Worm (Caenorhabditis elegans): ENCODE data around the gene F17H10.2.

Gene F17H10.2

ce11 chrX:13113457-13113856, at the start of gene F17H10.2:
TSS of gene F17H10.2 (plus strand) at chrX:13113772.
- TF ChIP-seq vab-7 (GFP tag; IDR thresholded peaks at IDR 0.05) (no peak), R02D3.7 (tag; optimal IDR thresholded peaks at IDR 0.05) (no peak), tag-97 (GFP tag; IDR thresholded peaks at IDR 0.05) (no peak), F10B5.3 (tag; optimal IDR thresholded peaks at IDR 0.05) (no peak), F26F4.8 (GFP tag; conservative IDR thresholded peaks at IDR 0.05) (no peak), ceh-20 (GFP tag; IDR thresholded peaks at IDR 0.05) (no peak), nhr-76 (tag; optimal IDR thresholded peaks at IDR 0.05) (no peak), Y5F2A.4 (GFP tag; optimal IDR thresholded peaks at IDR 0.05) (no peak), lsy-2 (tag; optimal IDR thresholded peaks at IDR 0.05) (peak in 1 of 2 experiments; percentile 15), ZK546.5 (tag; optimal IDR thresholded peaks at IDR 0.05) (no peak), Y48G9A.11 (GFP tag; IDR thresholded peaks at IDR 0.05) (no peak), ztf-7 (tag; optimal IDR thresholded peaks at IDR 0.05) (no peak), dmd-6 (GFP tag; IDR thresholded peaks at IDR 0.05) (peak; percentile 36), mep-1 (tag; optimal IDR thresholded peaks at IDR 0.05) (peak; percentile 32), hlh-30 (tag; optimal IDR thresholded peaks at IDR 0.05; ENCODE audit: insufficient read depth) (peak; percentile 91), daf-8 (GFP tag; IDR thresholded peaks at IDR 0.05) (no peak), snpc-1.2 (GFP tag; IDR thresholded peaks at IDR 0.05) (no peak), lir-3 (tag; optimal IDR thresholded peaks at IDR 0.05) (no peak), aha-1 (tag) (peak; percentile 95), spr-1 (tag; optimal IDR thresholded peaks at IDR 0.05) (no peak), unc-62 (GFP tag; optimal IDR thresholded peaks at IDR 0.05 in 1 of 2) (peak in 1 of 2 experiments; percentile 87), unc-62 (tag; optimal IDR thresholded peaks at IDR 0.05) (no peak), ama-1 (optimal IDR thresholded peaks at IDR 0.05) (no peak), nhr-28 (tag; optimal IDR thresholded peaks at IDR 0.05) (peak; percentile 48), mdt-29 (GFP tag; IDR thresholded peaks at IDR 0.05) (no peak), lin-38 (GFP tag; IDR thresholded peaks at IDR 0.05) (no peak), zip-2 (tag; optimal IDR thresholded peaks at IDR 0.05) (no peak), arid-1 (GFP tag; conservative IDR thresholded peaks at IDR 0.05) (no peak), dve-1 (tag; optimal IDR thresholded peaks at IDR 0.05; ENCODE audit: insufficient read depth) (peak; percentile 24), ZK337.2 (GFP tag; IDR thresholded peaks at IDR 0.05) (no peak), hlh-11 (tag; optimal IDR thresholded peaks at IDR 0.05) (peak; percentile 30), ceh-62 (tag; optimal IDR thresholded peaks at IDR 0.05) (no peak), nhr-25 (tag; optimal IDR thresholded peaks at IDR 0.05; ENCODE audit: borderline replicate concordance, insufficient read depth) (peak; percentile 40), D1046.2 (GFP tag; IDR thresholded peaks at IDR 0.05) (no peak), F49E8.2 (tag; optimal IDR thresholded peaks at IDR 0.05; ENCODE audit: borderline replicate concordance) (no peak), mdl-1 (tag; optimal IDR thresholded peaks at IDR 0.05) (peak in 1 of 2 experiments; percentile 36), mxl-3 (GFP tag; optimal IDR thresholded peaks at IDR 0.05) (peak; percentile 78), dmd-9 (GFP tag; IDR thresholded peaks at IDR 0.05) (no peak), egl-27 (tag; optimal IDR thresholded peaks at IDR 0.05) (no peak), zip-11 (GFP tag; IDR thresholded peaks at IDR 0.05) (no peak), ctbp-1 (GFP tag; IDR thresholded peaks at IDR 0.05) (no peak), egl-43 (GFP tag; IDR thresholded peaks at IDR 0.05) (no peak), lin-15B (tag; optimal IDR thresholded peaks at IDR 0.05) (no peak)

ce11 chrX:13071120-13071519, 42.5 kb upstream of the F17H10.2 start, which contains the start of gene cpx-2:
TSS of gene cpx-2 (minus strand) at chrX:13071220.
- TF ChIP-seq lsy-2 (tag; optimal IDR thresholded peaks at IDR 0.05) (no peak), daf-16 (GFP tag; optimal IDR thresholded peaks at IDR 0.05) (no peak), daf-16 (tag; optimal IDR thresholded peaks at IDR 0.05) (no peak), unc-130 (GFP tag; optimal IDR thresholded peaks at IDR 0.05) (no peak), php-3 (GFP tag; IDR thresholded peaks at IDR 0.05) (no peak), egl-27 (tag; optimal IDR thresholded peaks at IDR 0.05) (no peak), snpc-1.2 (GFP tag; IDR thresholded peaks at IDR 0.05) (no peak), arid-1 (GFP tag; conservative IDR thresholded peaks at IDR 0.05) (no peak), zip-2 (tag; optimal IDR thresholded peaks at IDR 0.05) (no peak), madf-9 (GFP tag; conservative IDR thresholded peaks at IDR 0.05) (no peak), nhr-76 (tag; optimal IDR thresholded peaks at IDR 0.05) (no peak), duxl-1 (tag; optimal IDR thresholded peaks at IDR 0.05; ENCODE audit: poor library complexity) (no peak), skn-1 (tag; optimal IDR thresholded peaks at IDR 0.05) (no peak), lin-13 (GFP tag; optimal IDR thresholded peaks at IDR 0.05) (no peak), dmd-6 (GFP tag; IDR thresholded peaks at IDR 0.05) (no peak)
